Fruit fly (Drosophila melanogaster): ENCODE measurements around the gene brv1.

DNA sequence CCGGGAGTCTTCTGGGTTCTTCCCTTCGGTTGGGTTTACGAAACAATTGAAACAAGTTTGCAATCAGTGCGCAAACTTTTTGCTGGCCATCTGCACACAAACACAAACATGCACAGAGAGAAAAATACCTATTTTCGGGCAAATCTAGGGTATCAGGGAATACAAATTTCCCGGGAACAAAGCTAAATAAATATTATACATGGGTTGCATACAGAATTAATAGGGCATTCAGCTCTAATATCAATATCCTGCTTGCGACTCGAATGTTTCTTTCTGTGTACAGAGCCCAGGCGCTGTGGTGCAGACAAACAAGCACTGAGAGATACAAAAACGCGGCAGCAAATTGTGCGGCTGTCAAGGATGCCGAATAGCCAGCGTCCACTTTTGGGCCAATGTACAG, 42.2 kb downstream of the brv1 start:
- TF ChIP-seq CG15710 (tag; optimal IDR thresholded peaks at IDR 0.05) = peak; percentile 22
- TF ChIP-seq CG12605 (GFP tag; IDR thresholded peaks at IDR 0.05) = no peak
- TF ChIP-seq CG34367 (tag; optimal IDR thresholded peaks at IDR 0.05) = peak; percentile 0
- TF ChIP-seq CG14655 (GFP tag; optimal IDR thresholded peaks at IDR 0.05) = no peak
- no peak for TF ChIP-seq fd96Ca (GFP tag; IDR thresholded peaks at IDR 0.05)
